Fruit fly (Drosophila melanogaster): ENCODE results near the gene Gr93d.

The Gr93d gene

DNA sequence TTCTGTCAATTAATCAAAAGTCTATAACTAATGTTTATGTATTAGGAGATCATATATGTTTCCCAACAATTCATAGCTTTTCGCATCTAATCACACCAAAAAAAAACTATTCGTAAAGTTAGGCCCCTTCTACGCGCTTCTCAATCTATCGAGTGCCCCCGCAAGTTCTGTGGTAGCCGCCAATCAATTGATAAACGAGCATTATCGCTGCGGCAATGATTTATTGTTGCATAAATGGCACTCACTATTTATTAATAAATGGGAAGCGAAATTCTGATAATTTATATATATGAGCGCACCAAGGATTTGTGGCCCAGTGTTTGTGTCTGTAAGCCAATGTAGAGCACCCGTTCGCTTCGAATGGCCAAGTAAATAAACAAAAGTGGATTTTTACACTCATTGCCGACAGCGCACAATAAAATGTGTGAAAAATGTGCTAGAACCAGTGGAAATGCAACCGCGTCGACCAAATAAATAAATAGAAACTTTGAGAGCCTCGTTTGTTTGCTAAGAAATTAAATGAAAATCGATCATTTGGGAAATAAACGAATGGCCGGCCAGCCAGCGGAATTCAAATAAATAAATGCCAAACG, 25.0 kb upstream of the Gr93d start:
- TF ChIP-seq CG8478 (optimal IDR thresholded peaks at IDR 0.05) (no peak), CTCF (optimal IDR thresholded peaks at IDR 0.05) (no peak)

DNA sequence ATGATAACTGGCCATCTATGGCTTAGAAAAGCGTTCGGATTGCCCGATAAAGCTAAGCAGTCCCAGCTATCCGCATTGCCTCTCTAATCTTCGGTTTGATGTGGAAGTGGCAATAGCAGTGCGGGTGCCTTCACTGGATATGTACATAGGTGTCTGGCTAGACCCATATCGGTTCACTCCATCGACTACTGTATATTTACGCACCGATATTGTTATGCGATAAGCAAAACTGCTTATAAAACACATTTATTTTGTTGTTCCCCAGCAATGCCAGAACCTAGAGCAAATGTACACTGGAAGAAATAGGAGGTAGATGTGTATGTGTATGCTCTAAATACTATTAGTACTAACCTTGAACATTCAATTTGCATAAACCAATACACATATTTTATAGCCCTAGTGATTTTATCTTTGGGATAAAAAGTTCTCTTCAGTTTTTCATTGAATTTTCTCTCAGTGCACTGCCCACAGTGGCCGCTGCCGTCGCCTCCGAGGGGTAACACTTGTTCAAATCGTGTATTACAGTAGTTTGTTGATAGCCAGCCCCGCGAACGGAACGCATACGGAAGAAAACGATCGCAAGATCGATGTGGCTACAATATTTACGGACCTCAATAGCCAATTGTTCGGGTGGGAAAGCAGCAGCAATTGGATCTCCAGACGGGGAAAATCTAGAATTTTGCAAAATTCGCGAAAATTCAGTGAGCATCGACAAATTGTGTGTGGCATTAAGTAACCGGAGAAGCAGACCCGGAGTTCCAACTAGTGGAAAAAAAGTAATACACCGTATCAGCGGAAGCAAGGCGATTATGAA, 23.9 kb upstream of the Gr93d start, which contains the start of gene CG31431:
Gene CG31431 (plus strand): TSS at position 524 of the 814 bp plus-strand sequence.
- TF ChIP-seq CTCF (optimal IDR thresholded peaks at IDR 0.05) = no peak
- TF ChIP-seq CG8478 (optimal IDR thresholded peaks at IDR 0.05) = no peak

DNA sequence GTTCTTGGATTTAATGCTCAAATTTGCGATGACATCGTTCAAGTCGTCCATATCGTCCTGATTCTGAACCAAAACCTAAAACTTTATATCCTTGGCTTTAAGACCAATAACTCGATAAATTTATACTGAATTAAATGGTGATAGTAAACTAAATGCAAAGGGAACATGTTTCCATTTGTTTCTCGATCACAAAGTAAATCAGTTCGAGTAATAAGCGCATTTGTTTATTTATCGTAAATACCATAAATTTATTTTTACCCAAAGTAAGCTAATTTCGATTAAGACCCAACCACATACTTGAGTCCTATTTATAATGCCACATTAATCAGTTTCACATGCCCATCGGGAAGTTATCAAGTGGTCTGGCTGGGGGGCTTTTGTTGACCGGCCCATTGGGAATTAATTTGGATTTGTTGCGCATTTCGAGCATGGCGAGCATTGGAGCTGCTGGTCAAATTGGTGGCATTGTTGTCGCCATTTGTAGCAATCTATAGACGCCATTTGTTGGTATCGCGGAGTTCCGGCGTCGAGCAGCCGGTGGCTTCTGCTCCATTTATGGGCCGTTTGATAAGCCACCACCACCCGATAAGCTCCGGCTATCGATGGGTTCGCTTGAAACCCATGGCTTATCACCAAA, 23.1 kb upstream of the Gr93d start, which contains the start of gene CG31174:
Gene CG31174 (minus strand): TSS at position 51 of the 637 bp plus-strand sequence.
- TF ChIP-seq CTCF (optimal IDR thresholded peaks at IDR 0.05) (no peak), CG8478 (optimal IDR thresholded peaks at IDR 0.05) (no peak)

DNA sequence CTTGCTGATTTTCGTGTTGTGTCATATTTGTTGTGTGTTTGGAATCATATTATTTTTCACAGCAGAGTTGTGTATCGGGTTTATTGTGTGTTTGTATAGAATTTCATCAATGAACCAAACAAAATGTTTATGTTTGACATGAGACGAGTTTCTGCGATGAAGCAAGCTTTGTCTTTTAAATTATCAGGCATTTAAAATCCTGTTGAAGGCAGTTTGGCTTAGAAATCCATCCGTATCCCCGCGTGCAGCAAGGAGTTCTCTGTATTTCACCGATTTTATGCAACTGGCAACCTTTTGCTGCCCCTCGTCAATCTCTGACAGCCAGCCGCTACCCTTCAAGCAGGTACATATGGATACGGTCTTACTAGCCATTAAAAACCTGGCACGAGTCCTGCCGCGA, 21.4 kb upstream of the Gr93d start, which contains the start of the genes CG6569 and Cby:
Gene CG6569 (minus strand): TSS at position 101 of the 400 bp plus-strand sequence.
Gene Cby (plus strand): TSS at position 185 of the 400 bp plus-strand sequence.
- TF ChIP-seq CG8478 (optimal IDR thresholded peaks at IDR 0.05) (no peak), CTCF (optimal IDR thresholded peaks at IDR 0.05) (no peak)

DNA sequence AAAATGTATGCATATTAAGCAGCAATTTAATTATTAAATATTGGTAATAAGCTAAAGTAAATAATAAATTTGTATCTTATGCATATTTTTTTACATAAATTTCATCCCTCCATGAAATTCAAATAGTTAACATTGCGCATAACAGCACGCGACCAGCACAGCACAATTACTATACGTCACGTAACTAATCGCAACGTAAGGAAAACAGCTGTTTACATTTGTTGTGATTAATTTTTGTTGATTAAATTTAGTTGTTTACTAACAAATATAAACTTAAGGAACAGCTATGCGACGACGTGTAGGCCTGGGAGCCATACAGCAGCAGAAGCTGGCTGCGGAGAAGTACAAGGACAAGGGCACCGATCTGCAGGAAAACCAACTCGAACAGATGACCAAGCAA, 18.5 kb upstream of the Gr93d start, which contains the start of gene lsn:
Gene lsn (plus strand): TSS at position 177 of the 400 bp plus-strand sequence.
- no peak for TF ChIP-seq CTCF (optimal IDR thresholded peaks at IDR 0.05)
- no peak for TF ChIP-seq CG8478 (optimal IDR thresholded peaks at IDR 0.05)

DNA sequence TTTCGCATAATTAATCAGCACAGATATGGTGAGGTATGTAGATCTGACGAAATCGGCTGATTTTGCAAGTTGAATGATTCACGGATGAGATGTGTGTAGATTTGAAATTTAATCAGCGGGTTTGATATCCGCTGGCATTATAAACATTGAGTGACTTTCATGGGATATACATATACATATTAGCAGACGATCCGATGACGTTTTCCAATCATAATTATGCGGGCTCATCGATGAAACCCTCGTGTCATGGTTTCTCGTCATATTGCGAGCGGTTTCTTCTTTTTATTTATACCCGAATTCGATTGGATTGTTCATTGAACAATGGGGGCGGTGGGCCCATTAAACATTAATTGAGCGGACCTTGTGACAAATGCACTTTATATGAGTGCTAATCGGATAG, 18.0 kb upstream of the Gr93d start:
- TF ChIP-seq CTCF (optimal IDR thresholded peaks at IDR 0.05) = no peak
- no peak for TF ChIP-seq CG8478 (optimal IDR thresholded peaks at IDR 0.05)

DNA sequence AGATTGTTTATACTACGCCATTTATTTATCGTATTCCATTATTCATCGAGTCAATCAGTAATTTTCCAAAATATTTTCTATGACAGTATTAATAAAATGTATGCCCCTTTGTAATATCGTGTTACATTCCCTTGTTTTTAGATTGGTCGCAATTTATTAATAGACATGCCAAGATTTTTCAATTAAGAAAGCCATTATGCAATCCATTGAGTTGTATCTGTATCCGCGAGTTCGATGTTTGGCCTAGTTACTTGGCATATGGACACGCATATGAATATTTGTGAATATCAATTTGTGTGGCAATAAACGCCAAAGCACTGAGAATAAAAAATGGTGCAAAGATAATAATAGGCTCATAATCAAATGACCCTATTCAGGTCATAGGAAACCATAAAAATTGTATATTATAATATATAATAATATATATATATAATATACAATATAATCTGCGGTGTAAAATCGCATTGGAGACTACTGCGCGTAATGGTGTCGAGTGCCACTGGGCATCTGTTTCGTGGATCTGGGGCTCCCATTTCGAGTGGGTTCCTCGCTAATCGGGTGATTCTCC, 17.4 kb upstream of the Gr93d start:
- TF ChIP-seq CG8478 (optimal IDR thresholded peaks at IDR 0.05) = no peak
- TF ChIP-seq CTCF (optimal IDR thresholded peaks at IDR 0.05) = no peak

DNA sequence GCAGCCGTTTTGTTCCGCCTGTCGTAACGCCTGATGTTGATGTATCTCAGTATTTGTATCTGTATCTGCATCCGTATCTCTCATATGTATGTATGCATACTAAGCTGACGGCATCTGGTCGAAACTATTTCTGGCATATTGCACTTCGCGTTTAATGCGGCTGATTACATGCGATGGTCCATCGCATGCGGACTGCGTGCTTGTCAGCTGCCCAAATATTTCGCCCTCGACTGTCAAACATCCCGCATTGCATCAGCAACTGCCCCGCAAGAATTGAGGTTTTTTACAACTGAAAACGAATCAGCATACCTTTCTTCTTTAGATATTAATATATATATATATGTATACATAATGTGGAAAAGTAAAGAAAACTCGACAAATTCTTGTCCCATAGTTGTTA, 16.4 kb upstream of the Gr93d start:
- TF ChIP-seq CG8478 (optimal IDR thresholded peaks at IDR 0.05) (no peak), CTCF (optimal IDR thresholded peaks at IDR 0.05) (no peak)

DNA sequence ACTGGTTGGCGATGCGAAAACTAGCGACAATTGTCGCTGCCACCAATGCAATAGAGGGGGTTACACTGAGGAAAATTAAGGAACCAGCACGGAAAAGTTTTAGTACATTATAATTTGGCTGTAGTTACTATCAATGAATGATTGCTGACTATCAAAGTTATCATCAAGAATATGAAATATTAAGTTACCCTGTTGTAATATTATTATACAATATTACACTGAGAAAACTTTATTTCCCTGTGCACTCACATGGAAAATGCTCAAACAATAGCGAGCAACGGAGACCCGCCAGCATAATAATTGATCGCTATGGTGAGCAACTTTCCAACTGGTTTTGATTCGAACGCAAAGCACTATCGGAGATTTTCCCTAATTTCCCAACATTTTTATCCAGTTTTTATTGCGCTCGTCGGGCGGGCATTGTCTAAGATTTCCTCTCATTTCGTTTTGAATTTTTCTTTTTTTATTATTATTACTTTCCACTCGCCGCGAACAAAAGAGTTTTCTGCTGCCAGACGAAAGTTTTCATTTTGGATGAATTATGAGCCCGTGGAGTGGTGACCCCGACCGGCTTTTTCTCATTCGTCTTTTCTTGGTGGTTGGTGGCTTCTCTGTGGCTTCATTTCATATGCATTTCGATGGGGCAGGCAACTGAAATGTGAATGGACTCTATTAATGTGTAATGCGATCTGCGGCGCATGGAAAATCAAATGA, 15.8 kb upstream of the Gr93d start:
- TF ChIP-seq CTCF (optimal IDR thresholded peaks at IDR 0.05) (no peak), CG8478 (optimal IDR thresholded peaks at IDR 0.05) (no peak)

DNA sequence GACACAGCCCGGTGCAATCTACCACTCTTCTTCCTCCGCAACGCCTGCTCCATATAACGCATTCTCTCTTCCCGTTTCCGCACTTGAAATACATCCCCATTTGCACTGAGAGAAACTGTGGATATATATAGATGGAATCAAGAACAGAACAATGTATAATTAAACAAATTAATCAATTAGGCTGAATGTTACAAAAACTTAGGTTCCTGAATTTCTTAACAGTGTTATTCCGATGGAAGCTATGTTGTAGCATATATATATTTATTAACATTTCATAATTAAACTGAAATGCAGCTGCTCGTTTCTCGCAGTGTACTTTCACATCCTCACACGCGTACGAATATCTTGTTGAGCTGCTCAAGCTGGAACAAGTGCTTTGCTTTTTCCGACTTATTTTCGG, 13.1 kb upstream of the Gr93d start:
- TF ChIP-seq CTCF (optimal IDR thresholded peaks at IDR 0.05) = no peak
- no peak for TF ChIP-seq CG8478 (optimal IDR thresholded peaks at IDR 0.05)

DNA sequence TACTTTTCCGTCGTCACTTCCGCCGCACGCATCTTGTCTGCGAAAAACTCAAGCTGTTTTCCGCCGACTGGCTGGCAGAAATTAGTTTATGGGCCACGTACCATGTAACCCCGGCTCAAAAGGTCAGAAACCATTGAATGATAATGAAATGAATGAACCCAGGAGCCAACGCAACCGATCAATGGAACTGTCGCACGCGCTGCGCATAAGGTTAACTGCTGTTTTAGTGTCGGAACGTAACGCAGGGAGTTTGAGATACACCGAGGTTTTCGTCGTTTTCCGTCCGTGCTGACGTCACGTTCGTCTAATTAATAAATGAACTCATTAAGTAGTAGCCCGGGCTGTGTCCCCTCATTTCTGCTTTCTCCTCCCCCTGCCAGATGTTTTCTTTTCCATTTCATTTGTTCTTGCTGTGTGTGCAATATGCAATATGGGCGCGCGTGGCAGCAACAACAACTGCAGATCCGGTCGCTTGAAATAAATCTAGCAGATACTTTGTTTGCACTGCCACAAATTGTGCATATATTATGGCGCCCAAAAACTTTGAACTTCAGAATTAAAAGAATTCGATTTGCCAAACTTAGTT, 11.9 kb upstream of the Gr93d start:
- no peak for TF ChIP-seq CG8478 (optimal IDR thresholded peaks at IDR 0.05)
- TF ChIP-seq CTCF (optimal IDR thresholded peaks at IDR 0.05) = no peak

DNA sequence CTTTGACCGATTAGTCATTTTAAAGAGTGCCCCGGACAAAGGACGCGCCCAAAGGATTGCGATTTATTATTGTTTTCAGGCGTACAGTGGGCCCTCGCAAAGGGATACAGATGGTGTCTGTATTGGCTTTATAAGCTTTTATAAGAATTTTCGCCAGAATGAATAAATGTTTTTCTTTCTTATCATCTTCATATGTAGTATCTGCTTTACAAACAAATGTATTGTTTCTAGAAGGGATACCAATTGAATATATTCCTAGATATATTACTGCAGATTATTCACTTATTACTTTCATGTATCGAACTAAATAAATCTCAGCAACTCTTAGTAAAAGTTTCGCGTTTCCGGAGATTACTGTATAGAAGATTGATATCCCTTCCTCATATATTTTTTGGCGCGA, 11.1 kb upstream of the Gr93d start:
- TF ChIP-seq CG8478 (optimal IDR thresholded peaks at IDR 0.05) = no peak
- TF ChIP-seq CTCF (optimal IDR thresholded peaks at IDR 0.05) = no peak

DNA sequence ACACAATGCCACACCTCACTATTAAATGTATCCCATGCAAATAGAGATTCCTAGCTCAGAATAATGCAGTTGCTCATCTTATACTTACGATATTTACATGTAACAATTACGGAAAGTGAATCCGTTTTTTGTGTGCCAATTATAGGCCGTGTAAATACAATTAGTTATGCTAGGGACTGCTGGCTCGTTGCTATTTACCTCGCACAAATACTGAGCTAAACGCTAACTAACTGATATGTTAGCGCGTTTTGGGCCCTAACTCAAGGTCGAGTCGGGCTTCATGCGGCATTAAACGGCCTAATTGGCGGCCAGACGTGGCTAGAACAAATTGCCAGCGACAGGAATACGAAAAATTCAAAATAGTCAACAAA, 10.4 kb upstream of the Gr93d start:
- TF ChIP-seq CTCF (optimal IDR thresholded peaks at IDR 0.05) (no peak), CG8478 (optimal IDR thresholded peaks at IDR 0.05) (no peak)
